7 fruit fly cellular contexts compared by ENCODE assay signal in the genomic region with DNA sequence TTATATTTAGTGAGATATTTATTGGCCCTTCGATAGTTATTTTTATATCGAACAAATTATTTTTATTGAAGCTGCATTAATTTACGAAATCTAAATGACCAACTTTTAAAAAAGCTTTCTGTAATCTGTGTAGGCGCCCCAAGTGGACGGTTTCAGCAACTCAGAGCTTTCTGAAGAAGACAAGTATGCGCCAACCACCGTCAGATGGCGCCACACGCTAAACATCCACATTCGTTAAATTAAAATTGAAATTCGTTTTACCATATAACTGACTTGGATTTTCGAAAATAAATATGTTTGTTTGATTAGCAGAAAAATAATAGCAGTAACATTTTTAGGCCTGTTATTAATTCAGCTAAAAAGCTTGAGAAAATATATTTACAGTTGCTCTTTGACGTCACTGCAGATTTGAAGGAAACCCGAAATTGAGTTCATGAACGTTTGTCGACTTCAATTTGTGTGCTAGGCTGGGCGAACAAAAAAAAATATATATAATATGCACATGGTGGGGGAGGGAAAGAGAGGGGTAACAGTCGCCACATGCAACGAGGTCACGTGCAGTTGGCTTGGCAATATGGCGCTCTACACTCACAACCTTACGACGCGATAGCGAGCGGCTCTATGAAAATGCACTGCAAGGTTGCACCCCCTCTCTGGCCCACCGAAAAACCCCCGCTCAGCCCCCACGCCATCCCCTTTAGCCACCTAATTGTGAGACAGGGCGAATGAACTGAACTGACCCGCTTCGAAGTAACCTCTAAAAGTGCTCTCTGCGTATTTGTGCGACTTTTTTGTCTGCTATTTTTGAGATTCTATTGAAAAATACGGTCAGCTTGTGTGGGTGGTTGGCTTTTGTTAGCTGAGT.
TF ChIP-seq lines count a peak whose summit lies in the region.

No protein-coding gene starts in this region.

- peak; percentile 86 to 92 for TF ChIP-seq CTCF in S2 (optimal IDR thresholded peaks at IDR 0.05; lab: Kevin White, UChicago)
- peak; percentile 99 for TF ChIP-seq CTCF in whole organism, embryonic (GFP tag; optimal IDR thresholded peaks at IDR 0.05; lab: Kevin White, UChicago)

TF ChIP-seq in Kc167, 6 proteins besides CTCF, POLR2A, EP300 and RAD21:
- TF ChIP-seq h (optimal IDR thresholded peaks at IDR 0.05; lab: Kevin White, UChicago) = peak; percentile 88
- TF ChIP-seq Sin3A (optimal IDR thresholded peaks at IDR 0.05; lab: Kevin White, UChicago) = no peak
- no peak for TF ChIP-seq psq (optimal IDR thresholded peaks at IDR 0.05; lab: Kevin White, UChicago)
- TF ChIP-seq insv (optimal IDR thresholded peaks at IDR 0.05; lab: Kevin White, UChicago) = no peak
- no peak for TF ChIP-seq ttk (optimal IDR thresholded peaks at IDR 0.05; lab: Kevin White, UChicago)
- no peak for TF ChIP-seq Myc (optimal IDR thresholded peaks at IDR 0.05; lab: Kevin White, UChicago)

TF ChIP-seq in whole organism, adult, 20 proteins besides CTCF, POLR2A, EP300 and RAD21 (continues in another document):
- TF ChIP-seq CG14711 (tag; optimal IDR thresholded peaks at IDR 0.05; lab: Kevin White, UChicago) (peak; percentile 54), CG12768 (GFP tag; optimal IDR thresholded peaks at IDR 0.05; lab: Kevin White, UChicago) (peak; percentile 4), toe (GFP tag; optimal IDR thresholded peaks at IDR 0.05; lab: Kevin White, UChicago) (peak; percentile 63), ovo (GFP tag; optimal IDR thresholded peaks at IDR 0.05; lab: Kevin White, UChicago) (peak; percentile 53), tj (GFP tag; optimal IDR thresholded peaks at IDR 0.05; lab: Kevin White, UChicago) (peak; percentile 21), CG1620 (GFP tag; optimal IDR thresholded peaks at IDR 0.05; lab: Kevin White, UChicago) (peak; percentile 67), CG5204 (GFP tag; optimal IDR thresholded peaks at IDR 0.05; lab: Kevin White, UChicago) (peak; percentile 76), CG11617 (GFP tag; optimal IDR thresholded peaks at IDR 0.05; lab: Kevin White, UChicago) (peak; percentile 48), Crg-1 (GFP tag; optimal IDR thresholded peaks at IDR 0.05; lab: Kevin White, UChicago) (peak; percentile 53), pad (GFP tag; optimal IDR thresholded peaks at IDR 0.05; lab: Kevin White, UChicago) (peak; percentile 59), kay (GFP tag; lab: Kevin White, UChicago; ENCODE audit: borderline replicate concordance) (peak; percentile 48), bab1 (GFP tag; optimal IDR thresholded peaks at IDR 0.05; lab: Kevin White, UChicago) (peak; percentile 95), CG7101 (tag; optimal IDR thresholded peaks at IDR 0.05; lab: Kevin White, UChicago) (peak; percentile 67), cic (GFP tag; optimal IDR thresholded peaks at IDR 0.05; lab: Kevin White, UChicago) (no peak)

TF ChIP-seq in whole organism, embryonic, 481 proteins besides CTCF, POLR2A, EP300 and RAD21 (continues in another document):
- peak; percentile 72 for TF ChIP-seq Hr3 (GFP tag; optimal IDR thresholded peaks at IDR 0.05; lab: Kevin White, UChicago)
- peak; percentile 90 for TF ChIP-seq Mes4 (GFP tag; optimal IDR thresholded peaks at IDR 0.05; lab: Kevin White, UChicago)
- peak; percentile 75 for TF ChIP-seq CG15696 (tag; optimal IDR thresholded peaks at IDR 0.05; lab: Kevin White, UChicago)
- no peak for TF ChIP-seq Hr39 (optimal IDR thresholded peaks at IDR 0.05; lab: Kevin White, UChicago)
- TF ChIP-seq CG1647 (GFP tag; optimal IDR thresholded peaks at IDR 0.05; lab: Kevin White, UChicago) = peak; percentile 56
- TF ChIP-seq caup (GFP tag; optimal IDR thresholded peaks at IDR 0.05; lab: Kevin White, UChicago; ENCODE audit: severe bottlenecking) = peak; percentile 96
- peak; percentile 72 for TF ChIP-seq CG12744 (GFP tag; optimal IDR thresholded peaks at IDR 0.05; lab: Kevin White, UChicago)
- no peak for TF ChIP-seq CG6791 (GFP tag; IDR thresholded peaks at IDR 0.05; lab: Robert Waterston, UW; ENCODE audit: partially characterized antibody)
- TF ChIP-seq wor (GFP tag; IDR thresholded peaks at IDR 0.05; lab: Robert Waterston, UW) = peak; percentile 16; the same call in 1 of the 2 replicates
- peak; percentile 86 for TF ChIP-seq CG4328 (GFP tag; optimal IDR thresholded peaks at IDR 0.05; lab: Kevin White, UChicago)
- TF ChIP-seq cg (GFP tag; optimal IDR thresholded peaks at IDR 0.05; lab: Kevin White, UChicago) = no peak
- TF ChIP-seq CG3838 (GFP tag; optimal IDR thresholded peaks at IDR 0.05; lab: Kevin White, UChicago) = peak; percentile 29
- TF ChIP-seq hb (GFP tag; IDR thresholded peaks at IDR 0.05; lab: Robert Waterston, UW; ENCODE audit: partially characterized antibody) = no peak
- peak; percentile 70 for TF ChIP-seq Nf-YC (tag; optimal IDR thresholded peaks at IDR 0.05; lab: Kevin White, UChicago)

TF ChIP-seq in whole organism, prepupa, 60 proteins besides CTCF, POLR2A, EP300 and RAD21 (continues in another document):
- TF ChIP-seq CG11902 (GFP tag; optimal IDR thresholded peaks at IDR 0.05; lab: Kevin White, UChicago) = no peak
- no peak for TF ChIP-seq Hr38 (GFP tag; optimal IDR thresholded peaks at IDR 0.05; lab: Kevin White, UChicago)
- TF ChIP-seq ss (GFP tag; optimal IDR thresholded peaks at IDR 0.05; lab: Kevin White, UChicago) = peak; percentile 28 to 67
- peak; percentile 93 for TF ChIP-seq Eip78C (GFP tag; lab: Kevin White, UChicago)
- TF ChIP-seq lz (GFP tag; optimal IDR thresholded peaks at IDR 0.05; lab: Kevin White, UChicago) = peak; percentile 81
- TF ChIP-seq Smox (GFP tag; optimal IDR thresholded peaks at IDR 0.05; lab: Kevin White, UChicago) = peak; percentile 61
- peak; percentile 7 for TF ChIP-seq CG8632 (GFP tag; optimal IDR thresholded peaks at IDR 0.05; lab: Kevin White, UChicago)
- TF ChIP-seq salr (GFP tag; optimal IDR thresholded peaks at IDR 0.05; lab: Kevin White, UChicago) = peak; percentile 5 to 57
- TF ChIP-seq vri (GFP tag; optimal IDR thresholded peaks at IDR 0.05; lab: Kevin White, UChicago) = peak; percentile 83
- peak; percentile 80 for TF ChIP-seq svp (GFP tag; lab: Kevin White, UChicago)
- TF ChIP-seq CG15336 (GFP tag; IDR thresholded peaks at IDR 0.05; lab: Robert Waterston, UW) = peak; percentile 38; the same call in 1 of the 2 replicates
- TF ChIP-seq CG32006 (GFP tag; optimal IDR thresholded peaks at IDR 0.05; lab: Kevin White, UChicago) = peak; percentile 60
- TF ChIP-seq Ets21C (GFP tag; optimal IDR thresholded peaks at IDR 0.05; lab: Kevin White, UChicago) = peak; percentile 33
- TF ChIP-seq esn (GFP tag; optimal IDR thresholded peaks at IDR 0.05; lab: Kevin White, UChicago) = peak; percentile 87
- peak; percentile 70 for TF ChIP-seq CG8319 (GFP tag; optimal IDR thresholded peaks at IDR 0.05; lab: Kevin White, UChicago)
- peak; percentile 72 for TF ChIP-seq CG6808 (GFP tag; optimal IDR thresholded peaks at IDR 0.05; lab: Kevin White, UChicago)

TF ChIP-seq in whole organism, pupa, 21 proteins besides CTCF, POLR2A, EP300 and RAD21 (continues in another document):
- peak; percentile 41 for TF ChIP-seq Pif1B (GFP tag; optimal IDR thresholded peaks at IDR 0.05; lab: Kevin White, UChicago)
- TF ChIP-seq Snoo (tag; optimal IDR thresholded peaks at IDR 0.05; lab: Kevin White, UChicago) = peak; percentile 77
- peak; percentile 79 for TF ChIP-seq Pif1A (GFP tag; optimal IDR thresholded peaks at IDR 0.05; lab: Kevin White, UChicago)
- peak; percentile 59; the same call in 1 of the 2 replicates for TF ChIP-seq CG32121 (GFP tag; IDR thresholded peaks at IDR 0.05; lab: Robert Waterston, UW)
- TF ChIP-seq CG15710 (tag; optimal IDR thresholded peaks at IDR 0.05; lab: Kevin White, UChicago) = peak; percentile 47
- TF ChIP-seq gl (tag; optimal IDR thresholded peaks at IDR 0.05; lab: Kevin White, UChicago) = peak; percentile 11
- TF ChIP-seq D1 (tag; optimal IDR thresholded peaks at IDR 0.05; lab: Kevin White, UChicago) = peak; percentile 81
- TF ChIP-seq CG8301 (tag; optimal IDR thresholded peaks at IDR 0.05; lab: Kevin White, UChicago) = peak; percentile 67
- peak; percentile 46 for TF ChIP-seq CG34367 (tag; optimal IDR thresholded peaks at IDR 0.05; lab: Kevin White, UChicago)
- no peak for TF ChIP-seq rn (GFP tag; IDR thresholded peaks at IDR 0.05; lab: Robert Waterston, UW)
- peak; percentile 82 for TF ChIP-seq EcR (GFP tag; optimal IDR thresholded peaks at IDR 0.05; lab: Kevin White, UChicago)
- TF ChIP-seq CG12605 (GFP tag; IDR thresholded peaks at IDR 0.05; lab: Robert Waterston, UW) = peak; percentile 52
- no peak for TF ChIP-seq fd96Ca (GFP tag; IDR thresholded peaks at IDR 0.05; lab: Robert Waterston, UW)
- peak; percentile 75 for TF ChIP-seq CG4496 (GFP tag; IDR thresholded peaks at IDR 0.05; lab: Robert Waterston, UW)
- peak; percentile 75 for TF ChIP-seq Ets98B (GFP tag; IDR thresholded peaks at IDR 0.05; lab: Robert Waterston, UW)
- TF ChIP-seq CG17806 (tag; optimal IDR thresholded peaks at IDR 0.05; lab: Kevin White, UChicago) = peak; percentile 50
- TF ChIP-seq CG8159 (tag; optimal IDR thresholded peaks at IDR 0.05; lab: Kevin White, UChicago) = peak; percentile 35

TF ChIP-seq in whole organism, wandering third instar larva, 38 proteins besides CTCF, POLR2A, EP300 and RAD21 (continues in another document):
- TF ChIP-seq Jra (GFP tag; optimal IDR thresholded peaks at IDR 0.05; lab: Kevin White, UChicago) (no peak), CG9705 (GFP tag; optimal IDR thresholded peaks at IDR 0.05; lab: Kevin White, UChicago) (peak; percentile 67), N (GFP tag; optimal IDR thresholded peaks at IDR 0.05; lab: Kevin White, UChicago) (no peak), Hnf4 (GFP tag; optimal IDR thresholded peaks at IDR 0.05; lab: Kevin White, UChicago) (peak; percentile 41), Sp1 (GFP tag; optimal IDR thresholded peaks at IDR 0.05; lab: Kevin White, UChicago) (peak; percentile 43), usp (GFP tag; optimal IDR thresholded peaks at IDR 0.05; lab: Kevin White, UChicago) (no peak), fru (GFP tag; optimal IDR thresholded peaks at IDR 0.05; lab: Kevin White, UChicago) (peak; percentile 65), HLH106 (tag; optimal IDR thresholded peaks at IDR 0.05; lab: Kevin White, UChicago) (peak; percentile 57), CG32264 (GFP tag; optimal IDR thresholded peaks at IDR 0.05; lab: Kevin White, UChicago) (peak; percentile 58), Hr83 (GFP tag; optimal IDR thresholded peaks at IDR 0.05; lab: Kevin White, UChicago; ENCODE audit: poor library complexity, severe bottlenecking) (peak; percentile 77), foxo (GFP tag; optimal IDR thresholded peaks at IDR 0.05; lab: Kevin White, UChicago) (peak; percentile 46 to 52), rgr (GFP tag; optimal IDR thresholded peaks at IDR 0.05; lab: Kevin White, UChicago) (peak; percentile 75), Rel (GFP tag; optimal IDR thresholded peaks at IDR 0.05; lab: Kevin White, UChicago) (no peak), Rel (tag; optimal IDR thresholded peaks at IDR 0.05; lab: Kevin White, UChicago) (peak; percentile 56), sv (GFP tag; optimal IDR thresholded peaks at IDR 0.05; lab: Kevin White, UChicago) (peak; percentile 52), dsf (GFP tag; optimal IDR thresholded peaks at IDR 0.05; lab: Kevin White, UChicago; ENCODE audit: borderline replicate concordance) (no peak), brk (GFP tag; optimal IDR thresholded peaks at IDR 0.05; lab: Kevin White, UChicago) (peak; percentile 35), dmrt93B (GFP tag; optimal IDR thresholded peaks at IDR 0.05; lab: Kevin White, UChicago) (peak; percentile 38), br (GFP tag; optimal IDR thresholded peaks at IDR 0.05; lab: Kevin White, UChicago) (peak; percentile 83)
